Worm (Caenorhabditis elegans): ENCODE results near the gene rpt-1.
"Not testable (repeated sequence)": the region's sequence is repeated elsewhere in the genome, so short reads cannot be mapped to it uniquely, and the experiment has no call there.

The rpt-1 gene

DNA sequence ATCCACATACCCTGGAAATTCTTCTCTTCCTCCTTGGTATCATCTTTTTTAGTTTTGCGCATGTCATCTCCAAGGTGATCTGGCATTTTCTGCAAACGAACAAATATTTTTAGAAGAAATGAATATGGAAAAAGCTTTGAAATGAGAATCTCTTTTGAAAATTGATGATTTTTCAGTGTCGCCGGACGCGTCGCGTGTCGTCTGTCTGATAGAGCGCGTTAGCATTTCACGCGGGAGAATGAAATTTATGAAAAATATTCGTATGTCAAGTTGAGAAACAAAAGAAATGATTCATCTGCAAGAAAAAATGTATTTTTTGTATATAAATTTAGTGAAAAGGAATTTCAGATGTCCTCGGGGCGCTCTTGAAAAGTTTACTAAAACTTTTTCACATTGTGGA lies at the start of gene rpt-1:
Gene rpt-1, minus strand, starts transcription at position 89 of the 400 bp plus-strand sequence.
- no peak for TF ChIP-seq unc-62 (GFP tag; optimal IDR thresholded peaks at IDR 0.05)

DNA sequence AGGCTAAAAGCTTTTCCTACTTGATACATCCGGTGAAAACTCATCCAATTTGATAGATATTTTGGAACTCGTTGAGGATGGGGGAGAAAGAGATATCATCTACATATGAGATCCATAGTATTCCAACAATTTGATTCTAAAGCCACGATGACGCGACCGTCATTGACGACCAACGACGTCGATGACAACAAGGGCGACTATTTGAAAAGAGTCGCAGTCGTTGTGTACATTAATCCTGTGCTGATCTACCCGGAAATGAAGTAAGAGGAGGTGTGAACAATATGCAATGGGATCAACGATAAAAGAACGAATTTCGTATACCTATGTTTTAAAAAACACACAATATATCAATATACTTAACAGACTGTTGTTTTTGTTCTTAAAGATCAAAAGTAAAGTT lies 46.0 kb upstream of the rpt-1 start:
- TF ChIP-seq unc-62 (GFP tag; optimal IDR thresholded peaks at IDR 0.05), result no peak

DNA sequence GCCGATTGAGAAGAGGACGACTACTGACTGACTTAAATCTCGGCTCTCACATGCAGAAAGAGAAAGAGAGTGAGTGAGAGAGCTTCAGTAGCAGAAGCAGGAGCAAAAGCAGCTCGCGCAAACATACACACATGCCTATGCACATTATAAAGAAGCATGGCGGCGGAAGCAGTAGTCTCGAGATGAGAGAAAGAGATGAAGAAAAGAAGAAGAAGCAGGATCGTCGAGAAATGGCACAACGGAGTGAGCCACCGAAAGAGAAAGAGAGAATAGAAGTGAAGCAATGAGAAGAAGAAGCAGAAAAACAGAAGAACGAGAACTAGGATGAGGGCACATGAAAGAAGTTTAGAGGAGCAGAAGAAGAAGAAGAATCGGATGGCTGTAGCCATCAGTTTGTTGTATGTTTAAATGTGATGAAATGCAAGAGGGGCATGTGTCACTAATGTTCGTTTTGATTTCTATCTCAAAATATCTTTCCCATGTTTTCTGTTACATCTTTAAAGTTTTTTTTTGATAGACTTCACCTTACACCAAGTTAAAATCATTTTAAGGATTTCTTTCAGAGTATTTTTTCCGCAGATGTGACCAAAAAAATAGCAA lies 44.8 kb upstream of the rpt-1 start:
- no peak for TF ChIP-seq unc-62 (GFP tag; optimal IDR thresholded peaks at IDR 0.05)

DNA sequence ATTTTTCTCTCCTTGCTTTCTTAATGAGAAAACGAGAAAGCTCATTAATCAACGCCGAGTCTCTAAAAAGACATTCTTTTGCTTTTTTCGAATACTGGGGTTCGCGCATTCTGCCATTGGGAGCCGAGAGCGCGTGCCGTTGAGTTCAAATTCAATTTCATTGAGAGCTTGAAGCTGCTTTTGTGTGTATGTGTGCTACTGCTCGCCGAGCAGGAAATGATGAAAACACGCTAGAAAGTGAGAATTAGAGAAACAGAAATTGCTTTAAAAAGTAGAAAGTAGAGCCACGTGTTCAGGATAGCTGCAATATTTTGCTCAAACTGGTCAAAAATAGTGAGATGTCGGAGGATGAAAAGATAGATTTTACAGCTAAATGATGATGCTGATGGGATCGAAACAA lies 43.5 kb upstream of the rpt-1 start:
- TF ChIP-seq unc-62 (GFP tag; optimal IDR thresholded peaks at IDR 0.05), result no peak

DNA sequence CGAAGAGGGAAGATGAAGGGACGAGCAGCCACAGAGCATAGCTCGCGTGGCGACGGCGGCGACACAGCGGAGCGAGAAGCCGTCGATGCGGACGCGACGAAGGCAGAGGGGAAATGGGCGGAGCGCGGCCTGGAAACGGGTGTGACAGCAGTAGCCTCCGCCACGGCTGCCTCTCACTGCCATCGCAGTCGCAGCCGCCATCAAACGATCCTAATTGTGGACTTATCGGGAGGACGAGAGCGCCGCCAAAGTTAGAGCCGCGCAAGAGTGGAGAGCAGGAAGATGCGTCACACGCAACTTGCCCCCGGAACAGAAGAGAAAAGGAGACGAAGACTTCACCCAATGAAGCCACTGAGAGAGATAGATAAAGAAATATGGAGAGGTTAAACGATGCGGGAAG lies 42.1 kb upstream of the rpt-1 start:
- TF ChIP-seq unc-62 (GFP tag; optimal IDR thresholded peaks at IDR 0.05), result no peak

DNA sequence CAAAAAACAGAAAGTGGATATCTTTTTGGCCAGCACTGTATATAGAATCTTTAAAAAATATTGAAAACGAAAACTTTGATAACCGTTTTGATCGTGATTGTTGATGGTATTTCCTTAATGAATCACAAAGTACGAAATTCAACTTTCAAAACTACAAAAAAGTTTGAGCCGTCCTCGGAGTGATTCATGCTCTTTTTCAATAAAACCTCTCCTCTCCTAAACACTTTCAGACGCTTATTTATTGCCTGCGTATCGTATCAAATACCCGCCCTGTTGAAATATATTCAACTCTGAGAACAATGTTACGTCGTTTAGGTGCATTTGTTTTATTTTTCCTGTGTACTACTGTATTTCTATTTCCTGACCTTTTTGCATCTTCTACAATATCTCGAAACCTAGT lies 38.7 kb upstream of the rpt-1 start:
- TF ChIP-seq unc-62 (GFP tag; optimal IDR thresholded peaks at IDR 0.05), result no peak

DNA sequence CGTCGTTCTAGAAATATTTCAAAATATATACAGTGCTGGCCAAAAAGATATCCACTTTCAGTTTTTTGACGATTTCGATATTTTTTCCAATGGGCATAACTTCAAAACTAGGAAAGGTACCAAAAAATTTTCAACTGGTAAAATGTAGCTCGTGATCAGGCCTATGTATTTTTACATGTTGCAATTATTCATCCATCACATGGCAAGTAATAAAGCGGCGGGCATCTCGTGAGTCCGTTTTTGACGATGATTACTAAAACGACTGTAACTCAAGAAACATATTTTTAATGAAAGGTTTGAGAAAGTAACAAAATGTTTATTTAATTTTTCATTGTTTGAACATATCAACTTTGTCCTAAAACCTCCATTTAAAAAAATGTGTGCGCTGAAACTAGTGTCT lies 37.8 kb upstream of the rpt-1 start, which contains the start of gene F10C2.3:
Gene F10C2.3, plus strand, starts transcription at position 301 of the 400 bp plus-strand sequence.
- TF ChIP-seq unc-62 (GFP tag; optimal IDR thresholded peaks at IDR 0.05), result not testable (repeated sequence)

DNA sequence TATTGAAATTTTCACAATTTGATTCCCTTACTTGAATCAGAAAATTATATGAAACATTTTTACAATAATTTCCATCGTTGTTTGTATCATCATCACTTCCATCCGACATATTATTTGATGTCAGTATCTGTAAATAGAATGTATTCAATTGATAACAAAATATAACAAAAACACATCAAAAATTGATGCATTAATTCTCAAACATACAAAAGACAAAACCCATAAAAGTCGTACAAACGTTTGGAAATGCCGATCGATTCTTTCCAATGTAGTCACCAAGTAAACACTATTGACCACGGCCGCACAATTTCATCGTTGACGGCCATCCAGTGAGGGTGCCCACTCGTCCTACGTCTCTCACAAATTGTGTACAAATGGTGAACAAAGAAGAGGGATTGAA lies 31.1 kb upstream of the rpt-1 start, which contains the start of gene add-2:
Gene add-2, minus strand, starts transcription at position 109 of the 400 bp plus-strand sequence.
- no peak for TF ChIP-seq unc-62 (GFP tag; optimal IDR thresholded peaks at IDR 0.05)

DNA sequence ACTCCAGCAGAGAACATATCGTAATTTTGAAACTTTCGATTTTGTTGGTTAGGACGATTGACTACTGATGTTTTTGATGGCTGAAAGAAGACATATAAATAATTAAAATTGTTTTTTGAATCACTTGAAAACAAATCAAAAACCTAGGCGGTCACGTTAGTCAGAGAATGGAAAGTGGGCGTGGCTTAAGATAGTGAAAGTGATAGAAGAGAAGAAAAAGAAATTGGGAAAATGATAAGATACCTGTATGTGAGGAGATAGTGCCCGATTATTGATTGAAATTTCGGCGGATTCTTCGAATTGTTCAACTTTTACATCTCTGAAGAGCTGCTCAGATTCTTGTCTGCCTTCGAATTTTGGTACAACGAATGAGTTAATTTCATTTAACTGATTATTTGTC lies 29.5 kb upstream of the rpt-1 start:
- TF ChIP-seq unc-62 (GFP tag; optimal IDR thresholded peaks at IDR 0.05), result no peak

DNA sequence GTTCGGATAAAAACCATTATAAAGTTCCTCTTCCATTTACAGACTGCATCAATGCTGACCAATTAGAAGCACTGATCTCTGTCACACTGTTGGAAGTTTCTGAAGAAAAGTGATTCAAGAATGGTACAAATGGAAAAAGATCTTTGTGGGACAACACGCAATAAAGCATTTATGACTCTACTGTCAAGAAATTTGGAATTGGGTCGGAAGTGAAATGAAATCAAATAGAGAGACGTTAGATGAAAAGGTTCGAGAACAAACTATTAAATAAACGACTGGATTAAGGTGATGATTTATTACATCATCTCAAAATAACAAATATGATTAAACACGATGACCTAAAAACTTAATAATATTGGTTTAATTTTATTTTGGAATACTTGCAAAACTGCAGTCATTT lies 24.3 kb upstream of the rpt-1 start, which contains the start of gene F57F5.3:
Gene F57F5.3, minus strand, starts transcription at position 101 of the 400 bp plus-strand sequence.
- TF ChIP-seq unc-62 (GFP tag; optimal IDR thresholded peaks at IDR 0.05), result no peak

DNA sequence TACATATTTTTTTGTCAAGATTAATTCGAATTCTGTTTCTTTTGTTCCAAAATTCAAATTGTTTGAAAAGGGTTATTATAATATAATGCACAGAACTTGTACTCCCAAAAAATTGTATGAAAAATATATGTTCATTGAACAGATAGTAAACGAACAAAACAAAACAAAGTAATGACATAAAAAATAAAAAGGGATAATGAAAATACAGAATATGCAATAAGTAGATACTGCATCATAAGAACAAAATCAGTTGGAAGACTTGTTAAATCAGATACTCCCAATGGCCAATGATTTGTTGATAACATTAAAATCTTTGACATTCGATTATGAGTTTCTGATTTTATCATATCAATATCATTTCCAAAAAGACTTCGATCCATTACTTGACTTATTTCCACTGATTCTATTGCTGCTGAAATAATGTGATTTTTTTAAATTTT lies 22.3 kb upstream of the rpt-1 start:
- no peak for TF ChIP-seq unc-62 (GFP tag; optimal IDR thresholded peaks at IDR 0.05)

DNA sequence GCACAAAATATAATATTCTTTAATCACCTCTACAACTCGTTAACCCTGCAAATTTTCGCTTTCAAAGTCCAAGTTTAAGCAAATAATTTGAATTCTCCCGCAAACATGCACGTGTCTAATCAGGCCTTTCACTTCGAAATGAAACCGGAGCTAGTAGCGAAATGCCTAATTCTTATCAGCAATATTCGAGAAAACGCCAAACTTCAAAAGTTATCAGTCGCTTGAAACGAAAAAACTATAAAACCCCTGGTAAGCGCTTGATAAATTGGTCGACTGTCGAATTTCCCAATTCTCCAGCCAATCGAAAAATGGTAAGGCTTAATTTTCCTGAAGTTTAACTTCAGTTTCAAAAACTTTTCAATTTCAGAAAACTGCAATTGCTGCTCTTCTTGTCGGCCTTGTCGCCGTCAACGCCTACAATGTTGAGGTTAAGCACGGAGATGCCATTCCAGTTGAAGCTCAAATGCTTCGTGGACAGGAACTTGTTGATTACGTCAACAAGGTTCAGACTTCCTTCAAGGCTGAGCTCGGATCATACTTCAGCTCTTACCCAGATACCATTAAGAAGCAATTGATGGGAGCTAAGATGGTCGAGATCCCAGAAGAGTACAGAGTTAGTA lies 20.8 kb upstream of the rpt-1 start, which contains the start of gene cpr-9:
Gene cpr-9, plus strand, starts transcription at position 188 of the 620 bp plus-strand sequence.
- TF ChIP-seq unc-62 (GFP tag; optimal IDR thresholded peaks at IDR 0.05), result no peak

DNA sequence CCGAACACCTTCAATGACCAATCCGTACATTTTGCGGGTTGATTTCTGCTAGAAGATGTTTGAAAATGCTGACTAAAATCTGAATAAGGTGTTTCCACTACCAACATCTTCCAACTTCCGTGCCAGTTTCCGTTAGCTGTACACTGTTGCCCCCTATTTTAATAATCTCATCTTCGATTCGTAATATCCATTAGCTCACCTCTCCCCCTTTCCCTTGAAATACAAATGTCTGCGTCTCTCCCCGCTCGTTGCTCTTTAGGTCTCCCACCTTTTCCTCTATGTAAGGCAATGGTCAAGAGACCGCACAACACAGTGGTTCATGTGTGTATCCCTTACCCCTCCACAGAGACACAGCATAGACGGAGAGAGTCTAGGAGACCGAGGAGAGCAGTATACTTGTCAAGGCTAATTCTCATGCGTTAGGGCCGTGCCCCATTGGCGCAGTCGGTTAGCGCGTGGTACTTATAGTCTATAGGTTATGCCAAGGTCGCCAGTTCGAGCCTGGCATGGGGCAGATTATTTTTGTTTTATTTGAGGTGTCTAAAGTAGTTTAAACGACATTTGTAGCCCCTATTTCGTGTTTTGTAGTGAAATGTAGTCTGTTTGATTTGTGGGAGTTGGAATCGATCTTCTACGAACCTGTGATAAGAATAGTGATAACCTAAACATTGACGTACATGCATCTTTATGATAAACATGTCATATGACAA lies 19.7 kb upstream of the rpt-1 start, which contains the start of gene gcy-33:
Gene gcy-33, minus strand, starts transcription at position 51 of the 710 bp plus-strand sequence.
- no peak for TF ChIP-seq unc-62 (GFP tag; optimal IDR thresholded peaks at IDR 0.05)

DNA sequence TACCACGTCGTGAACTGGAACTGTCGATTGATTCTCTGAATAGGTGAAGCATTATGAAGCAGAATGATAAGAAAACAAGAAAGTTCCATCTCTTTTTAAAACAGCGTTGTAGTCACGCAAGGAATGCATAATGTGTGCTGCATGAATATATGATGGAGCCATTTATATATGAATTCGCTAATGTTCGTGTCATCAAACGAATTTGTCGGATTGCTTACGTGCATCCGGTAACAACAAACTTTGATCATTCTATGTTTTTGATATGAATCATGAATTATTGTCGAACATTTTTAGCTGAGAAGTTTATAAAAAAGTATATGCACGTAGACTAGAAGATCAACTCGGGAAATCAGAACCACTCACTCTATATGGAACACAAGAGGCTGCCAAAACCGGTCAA lies 15.2 kb upstream of the rpt-1 start:
- no peak for TF ChIP-seq unc-62 (GFP tag; optimal IDR thresholded peaks at IDR 0.05)

DNA sequence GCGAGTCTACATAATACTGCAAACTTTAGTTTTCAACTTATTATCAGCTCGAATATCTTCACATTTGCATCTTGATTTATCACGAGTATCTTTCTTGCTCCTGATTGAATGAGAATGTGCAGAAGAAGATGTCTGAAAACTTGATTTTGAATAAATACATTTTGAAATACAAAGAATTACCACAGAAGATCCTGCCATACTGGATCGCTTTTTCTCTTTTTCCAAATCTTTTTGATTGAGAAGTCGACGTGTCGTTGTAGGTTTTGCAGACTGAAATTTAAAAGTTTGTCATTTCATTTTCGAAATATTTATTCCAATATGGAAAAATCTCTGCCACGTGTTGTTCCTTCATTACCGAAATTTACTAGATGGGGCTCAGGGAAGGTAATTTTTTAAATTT lies 13.7 kb upstream of the rpt-1 start, which contains the start of gene C52E4.12:
Gene C52E4.12, plus strand, starts transcription at position 301 of the 400 bp plus-strand sequence.
- no peak for TF ChIP-seq unc-62 (GFP tag; optimal IDR thresholded peaks at IDR 0.05)

DNA sequence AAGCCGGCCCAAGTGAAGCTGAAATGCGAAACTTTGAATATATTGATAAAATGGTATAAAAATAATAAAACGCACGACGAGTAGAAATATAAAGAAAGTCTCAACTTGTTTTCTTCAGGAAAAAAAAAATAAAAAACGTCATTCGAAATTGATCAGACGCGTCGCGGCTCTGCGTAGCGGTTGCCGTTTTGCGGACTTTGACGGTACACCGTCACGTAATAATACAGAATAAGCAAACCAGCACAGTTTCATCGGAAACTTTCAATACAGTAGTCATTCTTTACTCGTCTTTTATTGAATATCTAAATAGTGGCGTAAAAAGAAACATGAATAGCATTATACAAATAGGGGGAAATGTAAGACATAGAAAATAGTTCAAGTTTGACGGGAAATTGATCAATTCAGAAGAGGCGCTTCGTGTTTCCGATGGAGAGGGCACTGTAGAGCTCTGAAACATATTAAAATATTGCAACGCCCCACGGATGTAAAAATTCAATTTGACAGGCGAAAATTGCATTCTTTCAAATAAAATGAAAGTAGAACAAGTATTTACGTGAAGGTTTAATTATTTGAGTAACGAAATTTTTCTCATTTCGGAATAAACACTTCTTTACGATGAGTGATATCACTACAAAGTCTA lies 11.6 kb upstream of the rpt-1 start, which contains the start of the genes cyl-1 and C52E4.7:
Gene cyl-1, minus strand, starts transcription at position 18 of the 640 bp plus-strand sequence.
Gene C52E4.7, plus strand, starts transcription at position 590 of the 640 bp plus-strand sequence.
- TF ChIP-seq unc-62 (GFP tag; optimal IDR thresholded peaks at IDR 0.05), result no peak
